Worm (Caenorhabditis elegans) whole organism, early embryonic: ENCODE results near the gene F23D12.3.

Experiments
- B0310.2 ChIP-seq: sonication (generic microtip); optimal IDR thresholded peaks from 2 replicates; lab custom pipeline; 2016; ENCODE audit warnings: mild to moderate bottlenecking, missing genetic modification characterization, missing compliant biosample characterization
- aly-1 ChIP-seq: sonication (generic microtip); optimal IDR thresholded peaks from 2 replicates; lab custom pipeline; 2016; ENCODE audit warnings: missing genetic modification characterization, missing compliant biosample characterization
- ama-1 ChIP-seq: fragments of 150-350 bp; optimal IDR thresholded peaks from 2 replicates; lab custom pipeline; 2014
- ceh-13 ChIP-seq: fragments of 200-800 bp; sonication (Bioruptor generic); optimal IDR thresholded peaks from 2 replicates; lab custom pipeline; 2018; ENCODE audit warnings: mild to moderate bottlenecking, missing genetic modification characterization, missing compliant biosample characterization
- flt-1 ChIP-seq: fragments of 200-800 bp; sonication (Bioruptor generic); IDR thresholded peaks from 2 replicates; pipeline ENCODE4 v1.3.6; 2022; ENCODE audit warnings: missing genetic modification characterization, missing compliant biosample characterization
- hmbx-1 ChIP-seq: sonication (generic microtip); optimal IDR thresholded peaks from 2 replicates; lab custom pipeline; 2016; ENCODE audit warnings: mild to moderate bottlenecking, missing genetic modification characterization, missing compliant biosample characterization
- hmg-4 ChIP-seq: fragments of 200-800 bp; sonication (Bioruptor generic); optimal IDR thresholded peaks from 2 replicates; lab custom pipeline; 2018; ENCODE audit warnings: mild to moderate bottlenecking, missing genetic modification characterization, missing compliant biosample characterization
- hnd-1 ChIP-seq: sonication (generic microtip); optimal IDR thresholded peaks from 2 replicates; lab custom pipeline; 2016; ENCODE audit warnings: missing genetic modification characterization, missing compliant biosample characterization
- pes-1 ChIP-seq: fragments of 200-800 bp; sonication (Bioruptor generic); IDR thresholded peaks from 2 replicates; pipeline ENCODE4 v1.3.6; 2022; ENCODE audit warnings: missing genetic modification reagents, missing genetic modification characterization, missing compliant biosample characterization
- scrt-1 ChIP-seq: fragments of 200-800 bp; sonication (Bioruptor generic); IDR thresholded peaks from 2 replicates; pipeline ENCODE4 v1.3.6; 2022; ENCODE audit warnings: missing genetic modification characterization, missing compliant biosample characterization
- sea-1 ChIP-seq: fragments of 200-800 bp; sonication (Bioruptor generic); conservative IDR thresholded peaks from 2 replicates; pipeline ENCODE4 v1.3.6; 2022; ENCODE audit warnings: missing genetic modification characterization, missing compliant biosample characterization
- tbx-11 ChIP-seq: fragments of 200-800 bp; sonication (Bioruptor generic); IDR thresholded peaks from 2 replicates; pipeline ENCODE4 v1.3.6; 2022; ENCODE audit warnings: missing genetic modification characterization, missing compliant biosample characterization
- tbx-37 ChIP-seq: fragments of 200-800 bp; sonication (Bioruptor generic); conservative IDR thresholded peaks from 2 replicates; pipeline ENCODE4 v1.3.6; 2022; ENCODE audit warnings: missing genetic modification reagents, missing genetic modification characterization, missing compliant biosample characterization

F23D12.3 gene

DNA sequence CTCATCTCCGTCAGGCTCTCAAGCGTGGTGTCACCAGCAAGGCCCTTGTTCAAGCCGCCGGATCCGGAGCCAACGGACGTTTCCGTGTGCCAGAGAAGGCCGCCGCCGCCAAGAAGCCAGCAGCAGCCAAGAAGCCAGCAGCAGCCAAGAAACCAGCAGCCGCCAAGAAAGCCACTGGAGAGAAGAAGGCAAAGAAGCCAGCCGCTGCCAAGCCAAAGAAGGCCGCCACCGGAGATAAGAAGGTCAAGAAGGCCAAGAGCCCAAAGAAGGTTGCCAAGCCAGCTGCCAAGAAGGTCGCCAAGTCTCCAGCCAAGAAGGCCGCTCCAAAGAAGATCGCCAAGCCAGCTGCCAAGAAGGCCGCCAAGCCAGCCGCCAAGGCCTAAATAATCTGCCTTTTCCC is 48.1 kb downstream of the F23D12.3 start:
- TF ChIP-seq pes-1 (peak; percentile 58), scrt-1 (no peak), tbx-37 (GFP tag; lab: Robert Waterston, UW) (0 out of 2 replicates have a peak, but pooled peaks have one; percentile 5)

DNA sequence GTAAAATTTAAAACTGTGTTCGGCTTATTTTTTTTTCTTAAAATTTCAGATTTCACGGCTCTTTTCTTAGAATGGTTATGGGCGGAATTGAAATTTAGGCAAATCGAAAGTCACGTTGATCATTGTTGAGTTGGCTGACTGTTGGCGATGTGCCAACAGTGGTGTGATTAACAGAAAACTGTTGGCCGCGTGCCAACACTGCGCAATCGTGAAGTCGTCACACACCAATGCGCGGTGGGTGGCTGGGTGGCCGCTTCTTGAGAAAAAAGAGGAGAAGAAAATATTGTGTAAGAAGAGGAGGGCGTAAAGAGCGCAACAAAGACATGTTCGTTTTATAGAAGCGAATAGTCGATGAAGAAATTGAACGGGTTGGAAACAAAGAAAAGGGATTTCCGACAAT is 48.7 kb downstream of the F23D12.3 start:
- peak; percentile 36 for TF ChIP-seq ama-1 (lab: Kevin White, UChicago)
- TF ChIP-seq hmbx-1, result no peak
- peak; percentile 40; the same call in 1 of the 2 replicates for TF ChIP-seq tbx-11 (GFP tag; lab: Robert Waterston, UW)
- TF ChIP-seq aly-1 (tag; lab: Kevin White, UChicago), result no peak
- no peak for TF ChIP-seq flt-1 (GFP tag; lab: Robert Waterston, UW)
- TF ChIP-seq hmg-4, result no peak
- no peak for TF ChIP-seq ceh-13 (GFP tag; lab: Kevin White, UChicago)
- no peak for TF ChIP-seq sea-1
- TF ChIP-seq tbx-37 (GFP tag; lab: Robert Waterston, UW), result 0 out of 2 replicates have a peak, but pooled peaks have one; percentile 26

DNA sequence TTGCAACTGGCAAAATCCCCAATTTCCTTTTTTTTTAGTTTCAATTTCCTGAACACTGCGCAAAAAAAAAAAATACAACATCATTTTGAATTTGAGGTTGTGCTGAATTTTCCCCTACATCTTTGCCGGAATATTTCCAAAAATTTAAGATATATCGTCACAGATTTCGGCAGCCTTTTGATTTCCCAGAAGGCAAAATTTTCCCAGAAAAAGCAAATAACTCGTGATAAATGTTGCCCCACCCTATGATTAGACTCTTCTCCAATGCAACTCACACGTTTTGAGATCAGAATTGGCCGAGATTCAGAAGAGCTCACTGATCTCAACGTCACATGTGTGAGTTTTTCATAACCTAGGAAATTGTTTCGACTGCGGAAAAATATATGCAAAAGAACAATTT is 50.0 kb downstream of the F23D12.3 start:
- no peak for TF ChIP-seq aly-1 (tag; lab: Kevin White, UChicago)
- TF ChIP-seq B0310.2 (tag; lab: Kevin White, UChicago), result no peak
- TF ChIP-seq sea-1, result no peak
- TF ChIP-seq hnd-1, result no peak
- no peak for TF ChIP-seq ama-1 (lab: Kevin White, UChicago)
